Worm (Caenorhabditis elegans) whole organism, L1 larva: ENCODE measurements around the gene egl-46.
A peak's percentile ranks its signal among the peaks of the same experiment; 100 is the strongest.

Experiments
- nhr-47 ChIP-seq: sonication (generic microtip); optimal IDR thresholded peaks from 2 replicates; lab custom pipeline; 2016; ENCODE audit warnings: mild to moderate bottlenecking, missing genetic modification characterization, moderate library complexity, missing compliant biosample characterization
- snpc-4 ChIP-seq: fragments of 150-350 bp; optimal IDR thresholded peaks from 2 replicates; lab custom pipeline; 2014; ENCODE audit warnings: missing biosample characterization, missing genetic modification characterization

DNA sequence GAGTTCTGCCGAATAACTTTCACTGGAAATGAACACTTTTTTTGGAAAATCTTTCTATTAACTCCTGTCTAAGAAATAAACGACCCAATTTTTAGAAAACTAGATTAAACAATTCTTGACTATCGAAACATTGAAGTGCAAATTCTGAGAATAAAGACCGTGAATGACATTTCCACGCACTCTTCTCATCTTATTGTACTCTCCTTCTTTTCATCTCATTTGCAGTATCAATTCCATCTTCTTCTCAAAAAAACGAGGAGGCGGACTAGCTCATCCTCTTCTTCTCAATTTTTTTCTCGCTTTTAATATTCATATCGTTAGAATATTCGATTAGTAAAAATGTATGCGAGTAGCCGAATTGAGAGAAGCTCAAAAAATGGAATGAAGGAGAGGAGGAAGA is 19.7 kb downstream of the egl-46 start:
- TF ChIP-seq nhr-47 (tag; lab: Kevin White, UChicago), result peak; percentile 56
- no peak for TF ChIP-seq snpc-4 (tag; lab: Kevin White, UChicago)
